Fruit fly (Drosophila melanogaster): ENCODE results near the gene PrBP.

Gene PrBP

dm6 chr2L:8692426-8693180 lies 6.8 kb upstream of the PrBP start (continued):
- no peak for TF ChIP-seq Gsc (GFP tag; IDR thresholded peaks at IDR 0.05)
- TF ChIP-seq pfk (GFP tag; optimal IDR thresholded peaks at IDR 0.05) = no peak
- peak; percentile 86 for TF ChIP-seq Hmr (GFP tag; optimal IDR thresholded peaks at IDR 0.05)
- TF ChIP-seq CG12155 (GFP tag; optimal IDR thresholded peaks at IDR 0.05) = peak; percentile 36
- peak; percentile 17 for TF ChIP-seq CG9609 (GFP tag; optimal IDR thresholded peaks at IDR 0.05)
- peak; percentile 40 for TF ChIP-seq disco-r (GFP tag; optimal IDR thresholded peaks at IDR 0.05)
- no peak for TF ChIP-seq Ssrp (tag; optimal IDR thresholded peaks at IDR 0.05)
- peak; percentile 40 for TF ChIP-seq CG7987 (GFP tag; optimal IDR thresholded peaks at IDR 0.05)
- TF ChIP-seq Myb (GFP tag; optimal IDR thresholded peaks at IDR 0.05) = peak; percentile 30
- peak in 1 of 2 experiments; percentile 17 for TF ChIP-seq Trl (optimal IDR thresholded peaks at IDR 0.05)
- TF ChIP-seq Trl (GFP tag; optimal IDR thresholded peaks at IDR 0.05) = peak; percentile 8
- peak; percentile 38 for TF ChIP-seq grn (GFP tag; optimal IDR thresholded peaks at IDR 0.05)
- 0 out of 2 replicates have a peak, but pooled peaks have one; percentile 25 for TF ChIP-seq CG11696 (GFP tag; IDR thresholded peaks at IDR 0.05)
- peak; percentile 24 for TF ChIP-seq CG12744 (GFP tag; optimal IDR thresholded peaks at IDR 0.05)
- no peak for TF ChIP-seq TFAM (GFP tag; optimal IDR thresholded peaks at IDR 0.05)
- TF ChIP-seq CG10209 (GFP tag; optimal IDR thresholded peaks at IDR 0.05) = peak; percentile 49
- no peak for TF ChIP-seq CG15479 (GFP tag; optimal IDR thresholded peaks at IDR 0.05)
- TF ChIP-seq onecut (GFP tag; IDR thresholded peaks at IDR 0.05) = no peak
- peak; percentile 5 for TF ChIP-seq CG12104 (GFP tag; optimal IDR thresholded peaks at IDR 0.05)
- TF ChIP-seq aop (GFP tag; IDR thresholded peaks at IDR 0.05) = no peak
- TF ChIP-seq MTF-1 (GFP tag; optimal IDR thresholded peaks at IDR 0.05; ENCODE audit: borderline replicate concordance) = peak; percentile 18
- TF ChIP-seq CG42726 (GFP tag; IDR thresholded peaks at IDR 0.05; ENCODE audit: partially characterized antibody) = no peak
- TF ChIP-seq gem (tag; optimal IDR thresholded peaks at IDR 0.05) = peak; percentile 10
- peak; percentile 26; the same call in 1 of the 2 replicates for TF ChIP-seq lmd (GFP tag; IDR thresholded peaks at IDR 0.05)
- peak; percentile 14 for TF ChIP-seq CG7786 (GFP tag; optimal IDR thresholded peaks at IDR 0.05)
- peak; percentile 10 for TF ChIP-seq fd3F (GFP tag; optimal IDR thresholded peaks at IDR 0.05)
- TF ChIP-seq Sry-δ (GFP tag; optimal IDR thresholded peaks at IDR 0.05) = no peak
- TF ChIP-seq klu (GFP tag; IDR thresholded peaks at IDR 0.05) = no peak
- peak; percentile 35 for TF ChIP-seq Fer3 (tag; optimal IDR thresholded peaks at IDR 0.05)
- TF ChIP-seq so (GFP tag; IDR thresholded peaks at IDR 0.05) = 0 out of 3 replicates have a peak, but pooled peaks have one; percentile 33
- TF ChIP-seq lab (GFP tag; optimal IDR thresholded peaks at IDR 0.05) = peak; percentile 68
- no peak for TF ChIP-seq CG6654 (GFP tag; optimal IDR thresholded peaks at IDR 0.05)
- no peak for TF ChIP-seq ap (GFP tag; IDR thresholded peaks at IDR 0.05)
- peak; percentile 11 for TF ChIP-seq CG1233 (GFP tag; optimal IDR thresholded peaks at IDR 0.05)
- no peak for TF ChIP-seq CG10267 (tag; optimal IDR thresholded peaks at IDR 0.05)
- TF ChIP-seq Bgb (GFP tag; IDR thresholded peaks at IDR 0.05; ENCODE audit: partially characterized antibody) = no peak
- TF ChIP-seq Hsf (GFP tag; optimal IDR thresholded peaks at IDR 0.05) = no peak
- peak; percentile 12 for TF ChIP-seq fu2 (GFP tag; optimal IDR thresholded peaks at IDR 0.05)
- no peak for TF ChIP-seq CG10431 (GFP tag; optimal IDR thresholded peaks at IDR 0.05)
- TF ChIP-seq schlank (tag; optimal IDR thresholded peaks at IDR 0.05) = peak; percentile 70
- TF ChIP-seq zf30C (GFP tag; optimal IDR thresholded peaks at IDR 0.05) = no peak
- TF ChIP-seq CG2678 (tag; optimal IDR thresholded peaks at IDR 0.05) = peak; percentile 37
- peak; percentile 75 for TF ChIP-seq CG9932 (GFP tag; IDR thresholded peaks at IDR 0.05)
- no peak for TF ChIP-seq CG10366 (GFP tag; IDR thresholded peaks at IDR 0.05)
- TF ChIP-seq CG3163 (GFP tag; optimal IDR thresholded peaks at IDR 0.05) = peak; percentile 27
- TF ChIP-seq HmgZ (tag; optimal IDR thresholded peaks at IDR 0.05) = peak; percentile 35
- no peak for TF ChIP-seq ac (GFP tag; optimal IDR thresholded peaks at IDR 0.05)
- TF ChIP-seq prd (optimal IDR thresholded peaks at IDR 0.05) = no peak
- no peak for TF ChIP-seq prd (GFP tag; IDR thresholded peaks at IDR 0.05)
- TF ChIP-seq twi (tag; optimal IDR thresholded peaks at IDR 0.05) = no peak

Measured in whole organism, embryonic.